Worm (Caenorhabditis elegans) whole organism, mixed stage, embryonic: ENCODE measurements around the gene C05B5.5.
A peak's percentile ranks its signal among the peaks of the same experiment; 100 is the strongest.

Experiments used
- bed-3 ChIP-seq: fragments of 200-800 bp; sonication (Bioruptor generic); optimal IDR thresholded peaks from 3 replicates; lab custom pipeline; 2018; ENCODE audit warnings: mild to moderate bottlenecking, missing genetic modification characterization, moderate library complexity, missing compliant biosample characterization
- blmp-1 ChIP-seq: fragments of 150-350 bp; optimal IDR thresholded peaks from 2 replicates; lab custom pipeline; 2014; ENCODE audit warnings: missing biosample characterization, missing genetic modification characterization
- ceh-39 ChIP-seq: fragments of 150-350 bp; optimal IDR thresholded peaks from 2 replicates; lab custom pipeline; 2014; ENCODE audit warnings: missing biosample characterization, missing genetic modification characterization
- ceh-83 ChIP-seq: fragments of 200-800 bp; sonication (Bioruptor generic); optimal IDR thresholded peaks from 2 replicates; lab custom pipeline; 2018; ENCODE audit warnings: mild to moderate bottlenecking, missing genetic modification characterization, missing compliant biosample characterization
- ces-1 ChIP-seq: fragments of 150-350 bp; optimal IDR thresholded peaks from 2 replicates; lab custom pipeline; 2014; ENCODE audit warnings: missing biosample characterization, missing genetic modification reagents, missing genetic modification characterization
- cnd-1 ChIP-seq: fragments of 200-800 bp; sonication (Bioruptor generic); optimal IDR thresholded peaks from 2 replicates; lab custom pipeline; 2018; ENCODE audit warnings: mild to moderate bottlenecking, missing genetic modification characterization, missing compliant biosample characterization
- elt-3 ChIP-seq: fragments of 150-350 bp; optimal IDR thresholded peaks from 2 replicates; lab custom pipeline; 2014; ENCODE audit warnings: missing biosample characterization, missing genetic modification characterization
- flh-1 ChIP-seq: fragments of 200-800 bp; sonication (Bioruptor generic); optimal IDR thresholded peaks from 2 replicates; lab custom pipeline; 2018; ENCODE audit warnings: mild to moderate bottlenecking, missing genetic modification characterization, moderate library complexity, missing compliant biosample characterization
- ham-2 ChIP-seq: fragments of 200-800 bp; sonication (Bioruptor generic); optimal IDR thresholded peaks from 2 replicates; lab custom pipeline; 2018; ENCODE audit warnings: mild to moderate bottlenecking, missing genetic modification characterization, missing compliant biosample characterization
- hlh-1 ChIP-seq: fragments of 150-350 bp; optimal IDR thresholded peaks from 2 replicates; lab custom pipeline; 2014; ENCODE audit warnings: missing biosample characterization, missing genetic modification reagents, missing genetic modification characterization
- lin-13 ChIP-seq: fragments of 150-350 bp; optimal IDR thresholded peaks from 2 replicates; lab custom pipeline; 2014; ENCODE audit warnings: missing biosample characterization, missing genetic modification characterization
- lin-32 ChIP-seq: fragments of 200-800 bp; sonication (Bioruptor generic); optimal IDR thresholded peaks from 2 replicates; lab custom pipeline; 2018; ENCODE audit warnings: mild to moderate bottlenecking, missing genetic modification characterization, missing compliant biosample characterization
- lsy-2 ChIP-seq: fragments of 150-350 bp; optimal IDR thresholded peaks from 2 replicates; lab custom pipeline; 2014; ENCODE audit warnings: missing biosample characterization, missing genetic modification characterization
- mep-1 ChIP-seq: fragments of 150-350 bp; optimal IDR thresholded peaks from 2 replicates; lab custom pipeline; 2017; ENCODE audit warnings: missing biosample characterization, missing genetic modification reagents, missing genetic modification characterization, inconsistent platforms
- mls-2 ChIP-seq: sonication (generic microtip); optimal IDR thresholded peaks from 2 replicates; lab custom pipeline; 2016; ENCODE audit warnings: mild to moderate bottlenecking, missing genetic modification characterization, moderate library complexity, missing compliant biosample characterization
- nhr-12 ChIP-seq: fragments of 150-350 bp; optimal IDR thresholded peaks from 2 replicates; lab custom pipeline; 2014; ENCODE audit warnings: missing biosample characterization, missing genetic modification characterization
- nhr-2 ChIP-seq: fragments of 150-350 bp; optimal IDR thresholded peaks from 2 replicates; lab custom pipeline; 2014; ENCODE audit warnings: missing biosample characterization, missing genetic modification characterization
- nhr-237 ChIP-seq: fragments of 150-350 bp; optimal IDR thresholded peaks from 2 replicates; lab custom pipeline; 2014; ENCODE audit warnings: missing biosample characterization, missing genetic modification characterization
- nhr-28 ChIP-seq: fragments of 150-350 bp; optimal IDR thresholded peaks from 2 replicates; lab custom pipeline; 2014; ENCODE audit warnings: missing biosample characterization, missing genetic modification characterization
- nhr-76 ChIP-seq: sonication (generic microtip); optimal IDR thresholded peaks from 2 replicates; lab custom pipeline; 2017; ENCODE audit warnings: missing biosample characterization, missing genetic modification characterization
- pha-4 ChIP-seq: fragments of 150-350 bp; optimal IDR thresholded peaks from 2 replicates; lab custom pipeline; 2018; ENCODE audit warnings: missing biosample characterization, missing genetic modification reagents, missing genetic modification characterization
- sem-2 ChIP-seq: fragments of 200-800 bp; sonication (Bioruptor generic); optimal IDR thresholded peaks from 2 replicates; lab custom pipeline; 2018; ENCODE audit warnings: mild to moderate bottlenecking, missing genetic modification characterization, missing compliant biosample characterization
- snpc-4 ChIP-seq: fragments of 150-350 bp; optimal IDR thresholded peaks from 2 replicates; lab custom pipeline; 2014; ENCODE audit warnings: missing biosample characterization, missing genetic modification characterization
- sptf-1 ChIP-seq: sonication (generic microtip); optimal IDR thresholded peaks from 2 replicates; lab custom pipeline; 2017; ENCODE audit warnings: mild to moderate bottlenecking, missing genetic modification characterization, moderate library complexity, missing compliant biosample characterization
- tbx-8 ChIP-seq: fragments of 200-800 bp; sonication (Bioruptor generic); optimal IDR thresholded peaks from 2 replicates; lab custom pipeline; 2018; ENCODE audit warnings: mild to moderate bottlenecking, missing genetic modification characterization, moderate library complexity, missing compliant biosample characterization
- unc-120 ChIP-seq: sonication (generic microtip); optimal IDR thresholded peaks from 2 replicates; lab custom pipeline; 2017; ENCODE audit warnings: missing genetic modification characterization, missing compliant biosample characterization; ENCODE audit not compliant: poor library complexity, severe bottlenecking
- unc-39 ChIP-seq: fragments of 150-350 bp; optimal IDR thresholded peaks from 2 replicates; lab custom pipeline; 2014; ENCODE audit warnings: missing biosample characterization, missing genetic modification characterization
- zip-8 ChIP-seq: fragments of 150-350 bp; optimal IDR thresholded peaks from 2 replicates; lab custom pipeline; 2014; ENCODE audit warnings: missing biosample characterization, missing genetic modification characterization

The C05B5.5 gene

ce11 chrIII:10001060-10001459 lies at the start of gene C05B5.5:
C05B5.5 (plus strand) TSS chrIII:10001360.
- TF ChIP-seq ceh-39 (tag; lab: Kevin White, UChicago) = no peak

- no peak for TF ChIP-seq nhr-76 (tag; lab: Kevin White, UChicago)
- no peak for TF ChIP-seq lin-13
These were observed 49.3 kb upstream of the C05B5.5 start, which contains the start of gene K03H1.11 for ce11 chrIII:9951864-9952263. K03H1.11 (minus strand) TSS chrIII:9951964.

- TF ChIP-seq zip-8 (tag; lab: Kevin White, UChicago) (no peak), lin-13 (no peak), snpc-4 (tag; lab: Kevin White, UChicago) (no peak), unc-120 (tag; lab: Kevin White, UChicago) (no peak), nhr-237 (tag; lab: Kevin White, UChicago) (no peak), nhr-12 (tag; lab: Kevin White, UChicago) (no peak), unc-39 (tag; lab: Kevin White, UChicago) (no peak), lsy-2 (tag; lab: Kevin White, UChicago) (peak; percentile 36), cnd-1 (tag; lab: Kevin White, UChicago) (no peak), ham-2 (GFP tag; lab: Kevin White, UChicago) (no peak), ces-1 (GFP tag; lab: Kevin White, UChicago) (peak; percentile 50), mls-2 (tag; lab: Kevin White, UChicago) (no peak), flh-1 (no peak)
These were observed 45.0 kb upstream of the C05B5.5 start, which contains the start of gene mog-1 for ce11 chrIII:9956123-9956522. mog-1 (minus strand) TSS chrIII:9956215.

- no peak for TF ChIP-seq flh-1
- TF ChIP-seq ceh-39 (tag; lab: Kevin White, UChicago) = no peak
- no peak for TF ChIP-seq nhr-2 (tag; lab: Kevin White, UChicago)
- no peak for TF ChIP-seq lin-32 (GFP tag; lab: Kevin White, UChicago)
- no peak for TF ChIP-seq snpc-4 (tag; lab: Kevin White, UChicago)
- no peak for TF ChIP-seq nhr-237 (tag; lab: Kevin White, UChicago)
- no peak for TF ChIP-seq cnd-1 (tag; lab: Kevin White, UChicago)
- TF ChIP-seq mep-1 (tag; lab: Kevin White, UChicago) = no peak
These were observed 44.3 kb upstream of the C05B5.5 start, which contains the start of gene alx-1 for ce11 chrIII:9956665-9957401. alx-1 (plus strand) TSS chrIII:9957351.

ce11 chrIII:9963447-9963846 lies 37.7 kb upstream of the C05B5.5 start:
- TF ChIP-seq blmp-1 (tag; lab: Kevin White, UChicago) (no peak), zip-8 (tag; lab: Kevin White, UChicago) (peak; percentile 97), ces-1 (GFP tag; lab: Kevin White, UChicago) (no peak)

- TF ChIP-seq pha-4 (no peak), nhr-28 (tag; lab: Kevin White, UChicago) (no peak), hlh-1 (tag; lab: Kevin White, UChicago) (no peak), ceh-83 (GFP tag; lab: Kevin White, UChicago) (no peak), cnd-1 (tag; lab: Kevin White, UChicago) (no peak), elt-3 (tag; lab: Kevin White, UChicago) (no peak), bed-3 (GFP tag; lab: Kevin White, UChicago) (no peak), tbx-8 (GFP tag; lab: Kevin White, UChicago) (no peak), nhr-12 (tag; lab: Kevin White, UChicago) (no peak), sem-2 (GFP tag; lab: Kevin White, UChicago) (no peak), unc-39 (tag; lab: Kevin White, UChicago) (no peak), ces-1 (GFP tag; lab: Kevin White, UChicago) (no peak), blmp-1 (tag; lab: Kevin White, UChicago) (no peak), nhr-2 (tag; lab: Kevin White, UChicago) (no peak), nhr-237 (tag; lab: Kevin White, UChicago) (no peak), ham-2 (GFP tag; lab: Kevin White, UChicago) (no peak), sptf-1 (tag; lab: Kevin White, UChicago) (no peak), lin-13 (no peak)
These were observed 36.7 kb upstream of the C05B5.5 start for ce11 chrIII:9964416-9964815.
